Worm (Caenorhabditis elegans): ENCODE results near the gene hot-8.

ce11 chrX:1223089-1223488 is 43.0 kb downstream of the hot-8 start:
- TF ChIP-seq aly-2 (tag; optimal IDR thresholded peaks at IDR 0.05) (no peak), ztf-4 (tag; optimal IDR thresholded peaks at IDR 0.05) (no peak), unc-62 (GFP tag; optimal IDR thresholded peaks at IDR 0.05) (no peak)

Data from whole organism, L1 larva.